ENCODE assay signal across 1 fruit fly cellular context in genomic region chr2L:14706194-14706593, dm6.
TF ChIP-seq lines count a peak whose summit lies in the region.

No protein-coding gene starts in this region.

TF ChIP-seq in whole organism, embryonic, 481 proteins besides CTCF, POLR2A, EP300 and RAD21 (continued from another document and continues in another):
- TF ChIP-seq CG31441 (GFP tag; IDR thresholded peaks at IDR 0.05; lab: Robert Waterston, UW) (peak; percentile 57; the same call in 1 of the 2 replicates), rib (GFP tag; IDR thresholded peaks at IDR 0.05; lab: Robert Waterston, UW) (0 out of 2 replicates have a peak, but pooled peaks have one; percentile 41), Usf (GFP tag; optimal IDR thresholded peaks at IDR 0.05; lab: Kevin White, UChicago) (no peak), pzg (GFP tag; optimal IDR thresholded peaks at IDR 0.05; lab: Kevin White, UChicago) (peak; percentile 8), mld (GFP tag; IDR thresholded peaks at IDR 0.05; lab: Robert Waterston, UW; ENCODE audit: partially characterized antibody) (no peak), peb (GFP tag; IDR thresholded peaks at IDR 0.05; lab: Robert Waterston, UW) (peak; percentile 40; the same call in 1 of the 2 replicates), nau (GFP tag; optimal IDR thresholded peaks at IDR 0.05; lab: Kevin White, UChicago) (peak; percentile 59), ato (GFP tag; IDR thresholded peaks at IDR 0.05; lab: Robert Waterston, UW; ENCODE audit: partially characterized antibody) (peak; percentile 53; the same call in 1 of the 2 replicates), az2 (GFP tag; optimal IDR thresholded peaks at IDR 0.05; lab: Kevin White, UChicago) (peak; percentile 72), CG3995 (GFP tag; optimal IDR thresholded peaks at IDR 0.05; lab: Kevin White, UChicago) (no peak), ken (GFP tag; IDR thresholded peaks at IDR 0.05; lab: Robert Waterston, UW) (no peak; the same call in 2 of the 3 replicates), sim (GFP tag; IDR thresholded peaks at IDR 0.05; lab: Robert Waterston, UW) (no peak), BtbVII (GFP tag; optimal IDR thresholded peaks at IDR 0.05; lab: Kevin White, UChicago) (peak; percentile 7), pfk (GFP tag; optimal IDR thresholded peaks at IDR 0.05; lab: Kevin White, UChicago) (peak; percentile 39), cwo (GFP tag; optimal IDR thresholded peaks at IDR 0.05; lab: Kevin White, UChicago) (no peak), hkb (optimal IDR thresholded peaks at IDR 0.05; lab: Kevin White, UChicago) (no peak), hkb (GFP tag; IDR thresholded peaks at IDR 0.05; lab: Robert Waterston, UW) (peak; percentile 65), nmo (GFP tag; optimal IDR thresholded peaks at IDR 0.05; lab: Kevin White, UChicago) (peak; percentile 58), Nf-YB (GFP tag; optimal IDR thresholded peaks at IDR 0.05; lab: Kevin White, UChicago) (no peak), CG10321 (GFP tag; IDR thresholded peaks at IDR 0.05; lab: Robert Waterston, UW) (peak; percentile 25; the same call in 1 of the 2 replicates), CG7839 (tag; optimal IDR thresholded peaks at IDR 0.05; lab: Kevin White, UChicago) (peak; percentile 79), CG6254 (GFP tag; optimal IDR thresholded peaks at IDR 0.05; lab: Kevin White, UChicago) (no peak), Deaf1 (tag; optimal IDR thresholded peaks at IDR 0.05; lab: Kevin White, UChicago) (no peak), corto (GFP tag; optimal IDR thresholded peaks at IDR 0.05; lab: Kevin White, UChicago) (no peak), CG15696 (tag; optimal IDR thresholded peaks at IDR 0.05; lab: Kevin White, UChicago) (peak; percentile 86), Lhr (GFP tag; optimal IDR thresholded peaks at IDR 0.05; lab: Kevin White, UChicago) (peak; percentile 90), btn (GFP tag; optimal IDR thresholded peaks at IDR 0.05; lab: Kevin White, UChicago) (peak; percentile 70), CG1832 (GFP tag; optimal IDR thresholded peaks at IDR 0.05; lab: Kevin White, UChicago) (no peak), chm (GFP tag; IDR thresholded peaks at IDR 0.05; lab: Robert Waterston, UW) (no peak), CG3163 (GFP tag; optimal IDR thresholded peaks at IDR 0.05; lab: Kevin White, UChicago) (peak; percentile 52), Elba2 (GFP tag; optimal IDR thresholded peaks at IDR 0.05; lab: Kevin White, UChicago) (peak; percentile 56), crc (GFP tag; optimal IDR thresholded peaks at IDR 0.05; lab: Kevin White, UChicago) (peak; percentile 42), HLHmδ (GFP tag; optimal IDR thresholded peaks at IDR 0.05; lab: Kevin White, UChicago) (peak; percentile 56), Hr78 (GFP tag; optimal IDR thresholded peaks at IDR 0.05; lab: Kevin White, UChicago) (no peak), CG2678 (tag; optimal IDR thresholded peaks at IDR 0.05; lab: Kevin White, UChicago) (peak; percentile 57), NC2β (GFP tag; optimal IDR thresholded peaks at IDR 0.05; lab: Kevin White, UChicago) (peak; percentile 75), Trl (optimal IDR thresholded peaks at IDR 0.05; lab: Kevin White, UChicago) (no peak), Trl (GFP tag; optimal IDR thresholded peaks at IDR 0.05; lab: Kevin White, UChicago) (peak; percentile 91), Spps (tag; optimal IDR thresholded peaks at IDR 0.05; lab: Kevin White, UChicago) (peak; percentile 16), CG11696 (GFP tag; IDR thresholded peaks at IDR 0.05; lab: Robert Waterston, UW) (0 out of 2 replicates have a peak, but pooled peaks have one; percentile 28), ranshi (GFP tag; IDR thresholded peaks at IDR 0.05; lab: Robert Waterston, UW) (peak; percentile 52), CG32767 (GFP tag; IDR thresholded peaks at IDR 0.05; lab: Robert Waterston, UW) (no peak), Ets65A (GFP tag; lab: Kevin White, UChicago) (peak; percentile 96), CG1792 (GFP tag; optimal IDR thresholded peaks at IDR 0.05; lab: Kevin White, UChicago) (peak; percentile 71), CG9797 (GFP tag; optimal IDR thresholded peaks at IDR 0.05; lab: Kevin White, UChicago) (no peak), fru (optimal IDR thresholded peaks at IDR 0.05; lab: Kevin White, UChicago) (no peak), Doc3 (GFP tag; IDR thresholded peaks at IDR 0.05; lab: Robert Waterston, UW; ENCODE audit: partially characterized antibody) (no peak), CG10462 (GFP tag; optimal IDR thresholded peaks at IDR 0.05; lab: Kevin White, UChicago) (peak; percentile 36), tin (GFP tag; optimal IDR thresholded peaks at IDR 0.05; lab: Kevin White, UChicago) (peak; percentile 89), caup (GFP tag; optimal IDR thresholded peaks at IDR 0.05; lab: Kevin White, UChicago; ENCODE audit: severe bottlenecking) (peak; percentile 82), HLH54F (GFP tag; optimal IDR thresholded peaks at IDR 0.05; lab: Kevin White, UChicago) (peak; percentile 49), ems (GFP tag; optimal IDR thresholded peaks at IDR 0.05; lab: Kevin White, UChicago) (peak; percentile 65), CG6813 (GFP tag; optimal IDR thresholded peaks at IDR 0.05; lab: Kevin White, UChicago) (peak; percentile 45), vvl (GFP tag; IDR thresholded peaks at IDR 0.05; lab: Robert Waterston, UW) (peak; percentile 85), Dip3 (GFP tag; optimal IDR thresholded peaks at IDR 0.05; lab: Kevin White, UChicago) (peak; percentile 46), CG17912 (GFP tag; optimal IDR thresholded peaks at IDR 0.05; lab: Kevin White, UChicago) (peak; percentile 65), CG13296 (GFP tag; optimal IDR thresholded peaks at IDR 0.05; lab: Kevin White, UChicago) (peak; percentile 11), Hey (tag; optimal IDR thresholded peaks at IDR 0.05; lab: Kevin White, UChicago) (no peak), br (optimal IDR thresholded peaks at IDR 0.05; lab: Kevin White, UChicago) (no peak), Jarid2 (GFP tag; optimal IDR thresholded peaks at IDR 0.05; lab: Kevin White, UChicago) (peak; percentile 39), ssp (GFP tag; IDR thresholded peaks at IDR 0.05; lab: Robert Waterston, UW) (peak; percentile 64), ro (GFP tag; IDR thresholded peaks at IDR 0.05; lab: Robert Waterston, UW) (no peak; the same call in none of the 2 replicates), Dll (GFP tag; IDR thresholded peaks at IDR 0.05; lab: Robert Waterston, UW; ENCODE audit: partially characterized antibody) (no peak), kah (GFP tag; optimal IDR thresholded peaks at IDR 0.05; lab: Kevin White, UChicago) (no peak), TFAM (GFP tag; optimal IDR thresholded peaks at IDR 0.05; lab: Kevin White, UChicago) (no peak), CG17328 (GFP tag; IDR thresholded peaks at IDR 0.05; lab: Robert Waterston, UW) (peak; percentile 60; the same call in 1 of the 2 replicates), Mad (GFP tag; optimal IDR thresholded peaks at IDR 0.05; lab: Kevin White, UChicago) (peak; percentile 47), CG13624 (GFP tag; optimal IDR thresholded peaks at IDR 0.05; lab: Kevin White, UChicago) (peak; percentile 76), Bgb (GFP tag; IDR thresholded peaks at IDR 0.05; lab: Robert Waterston, UW; ENCODE audit: partially characterized antibody) (peak; percentile 52; the same call in 1 of the 2 replicates), CG4617 (GFP tag; optimal IDR thresholded peaks at IDR 0.05; lab: Kevin White, UChicago; ENCODE audit: borderline replicate concordance) (peak; percentile 38), CG11504 (tag; optimal IDR thresholded peaks at IDR 0.05; lab: Kevin White, UChicago) (peak; percentile 71), slp2 (GFP tag; optimal IDR thresholded peaks at IDR 0.05; lab: Kevin White, UChicago) (peak; percentile 83), Dfd (GFP tag; optimal IDR thresholded peaks at IDR 0.05; lab: Kevin White, UChicago) (no peak), Optix (GFP tag; IDR thresholded peaks at IDR 0.05; lab: Robert Waterston, UW) (peak; percentile 41), CG17186 (GFP tag; optimal IDR thresholded peaks at IDR 0.05; lab: Kevin White, UChicago) (peak; percentile 42), jumu (GFP tag; optimal IDR thresholded peaks at IDR 0.05; lab: Kevin White, UChicago) (peak; percentile 71), Xbp1 (GFP tag; optimal IDR thresholded peaks at IDR 0.05; lab: Kevin White, UChicago) (peak; percentile 92), CG11723 (GFP tag; optimal IDR thresholded peaks at IDR 0.05; lab: Kevin White, UChicago) (no peak), Atf3 (GFP tag; optimal IDR thresholded peaks at IDR 0.05; lab: Kevin White, UChicago) (peak; percentile 45), gt (GFP tag; IDR thresholded peaks at IDR 0.05; lab: Robert Waterston, UW) (peak; percentile 25; the same call in 1 of the 2 replicates), jigr1 (GFP tag; IDR thresholded peaks at IDR 0.05; lab: Robert Waterston, UW) (no peak), NK7.1 (GFP tag; optimal IDR thresholded peaks at IDR 0.05; lab: Kevin White, UChicago) (peak; percentile 59), CG3726 (GFP tag; IDR thresholded peaks at IDR 0.05; lab: Robert Waterston, UW) (0 out of 3 replicates have a peak, but pooled peaks have one; percentile 33), HmgZ (tag; optimal IDR thresholded peaks at IDR 0.05; lab: Kevin White, UChicago) (peak; percentile 74), zf30C (GFP tag; optimal IDR thresholded peaks at IDR 0.05; lab: Kevin White, UChicago) (no peak), pnt (GFP tag; optimal IDR thresholded peaks at IDR 0.05; lab: Kevin White, UChicago) (peak; percentile 78), seq (GFP tag; IDR thresholded peaks at IDR 0.05; lab: Robert Waterston, UW) (no peak), inv (GFP tag; IDR thresholded peaks at IDR 0.05; lab: Robert Waterston, UW; ENCODE audit: partially characterized antibody) (no peak; the same call in 1 of the 2 replicates), luna (GFP tag; optimal IDR thresholded peaks at IDR 0.05; lab: Kevin White, UChicago) (no peak), CG9609 (GFP tag; optimal IDR thresholded peaks at IDR 0.05; lab: Kevin White, UChicago) (peak; percentile 51), Aef1 (GFP tag; IDR thresholded peaks at IDR 0.05; lab: Robert Waterston, UW) (peak; percentile 63; the same call in 2 of the 3 replicates), mirr (GFP tag; optimal IDR thresholded peaks at IDR 0.05; lab: Kevin White, UChicago) (peak; percentile 67), CG16863 (GFP tag; optimal IDR thresholded peaks at IDR 0.05; lab: Kevin White, UChicago) (peak; percentile 69), ash1 (GFP tag; optimal IDR thresholded peaks at IDR 0.05; lab: Kevin White, UChicago) (no peak), fu2 (GFP tag; optimal IDR thresholded peaks at IDR 0.05; lab: Kevin White, UChicago) (peak; percentile 22), Meics (GFP tag; optimal IDR thresholded peaks at IDR 0.05; lab: Kevin White, UChicago) (peak; percentile 81), CG10147 (GFP tag; optimal IDR thresholded peaks at IDR 0.05; lab: Kevin White, UChicago) (no peak), CG7928 (GFP tag; optimal IDR thresholded peaks at IDR 0.05; lab: Kevin White, UChicago) (no peak), pb (GFP tag; optimal IDR thresholded peaks at IDR 0.05; lab: Kevin White, UChicago) (peak; percentile 74), Ptx1 (GFP tag; IDR thresholded peaks at IDR 0.05; lab: Robert Waterston, UW) (peak; percentile 84), D (optimal IDR thresholded peaks at IDR 0.05; lab: Kevin White, UChicago) (no peak), D (GFP tag; optimal IDR thresholded peaks at IDR 0.05; lab: Kevin White, UChicago) (peak; percentile 43), CG13894 (tag; optimal IDR thresholded peaks at IDR 0.05; lab: Kevin White, UChicago) (no peak), CG1233 (GFP tag; optimal IDR thresholded peaks at IDR 0.05; lab: Kevin White, UChicago) (peak; percentile 77), CG4404 (GFP tag; IDR thresholded peaks at IDR 0.05; lab: Robert Waterston, UW) (peak; percentile 35), dimm (GFP tag; IDR thresholded peaks at IDR 0.05; lab: Robert Waterston, UW) (peak; percentile 29; the same call in 1 of the 2 replicates), wdn (GFP tag; IDR thresholded peaks at IDR 0.05; lab: Robert Waterston, UW) (peak; percentile 50; the same call in 1 of the 2 replicates), Ravus (GFP tag; IDR thresholded peaks at IDR 0.05; lab: Robert Waterston, UW) (no peak), shn (GFP tag; optimal IDR thresholded peaks at IDR 0.05; lab: Kevin White, UChicago) (peak; percentile 52), bsh (GFP tag; optimal IDR thresholded peaks at IDR 0.05; lab: Kevin White, UChicago) (peak in 1 of 2 experiments; percentile 30), gfzf (GFP tag; optimal IDR thresholded peaks at IDR 0.05; lab: Kevin White, UChicago) (peak; percentile 22), CG2116 (GFP tag; optimal IDR thresholded peaks at IDR 0.05; lab: Kevin White, UChicago) (peak; percentile 20), CG30403 (GFP tag; optimal IDR thresholded peaks at IDR 0.05; lab: Kevin White, UChicago) (peak; percentile 74), sob (GFP tag; IDR thresholded peaks at IDR 0.05; lab: Robert Waterston, UW) (peak; percentile 78), lbe (GFP tag; optimal IDR thresholded peaks at IDR 0.05; lab: Kevin White, UChicago) (no peak), Myb (GFP tag; optimal IDR thresholded peaks at IDR 0.05; lab: Kevin White, UChicago) (peak; percentile 64), CG8944 (GFP tag; optimal IDR thresholded peaks at IDR 0.05; lab: Kevin White, UChicago) (peak; percentile 45), CG2120 (GFP tag; optimal IDR thresholded peaks at IDR 0.05; lab: Kevin White, UChicago) (peak; percentile 66), CG18764 (GFP tag; optimal IDR thresholded peaks at IDR 0.05; lab: Kevin White, UChicago) (peak; percentile 61), ttk (GFP tag; IDR thresholded peaks at IDR 0.05; lab: Robert Waterston, UW) (peak; percentile 66), CG17829 (tag; optimal IDR thresholded peaks at IDR 0.05; lab: Kevin White, UChicago) (peak; percentile 89), Opbp (GFP tag; IDR thresholded peaks at IDR 0.05; lab: Robert Waterston, UW; ENCODE audit: partially characterized antibody) (peak; percentile 35; the same call in 1 of the 3 replicates), Awh (GFP tag; IDR thresholded peaks at IDR 0.05; lab: Robert Waterston, UW) (peak; percentile 68), Abd-B (GFP tag; optimal IDR thresholded peaks at IDR 0.05; lab: Kevin White, UChicago) (peak; percentile 42), CG8478 (optimal IDR thresholded peaks at IDR 0.05; lab: Kevin White, UChicago) (no peak), CG10979 (tag; optimal IDR thresholded peaks at IDR 0.05; lab: Kevin White, UChicago) (peak; percentile 68), usp (GFP tag; optimal IDR thresholded peaks at IDR 0.05; lab: Kevin White, UChicago) (no peak), Vsx1 (GFP tag; optimal IDR thresholded peaks at IDR 0.05; lab: Kevin White, UChicago) (peak; percentile 16), h (optimal IDR thresholded peaks at IDR 0.05; lab: Kevin White, UChicago) (no peak)
